Fruit fly (Drosophila melanogaster): ENCODE results near the gene CG13083.

CG13083 gene

dm6 chr2L:19537779-19538456 is 50.6 kb downstream of the CG13083 start, which contains the start of gene CG13082 (continued):
- TF ChIP-seq CG4424 (GFP tag; optimal IDR thresholded peaks at IDR 0.05) (peak; percentile 75), slp2 (GFP tag; optimal IDR thresholded peaks at IDR 0.05) (peak; percentile 40), CG2202 (tag; optimal IDR thresholded peaks at IDR 0.05) (peak; percentile 58), h (optimal IDR thresholded peaks at IDR 0.05) (no peak), unc-4 (GFP tag; IDR thresholded peaks at IDR 0.05; ENCODE audit: partially characterized antibody) (no peak), usp (GFP tag; optimal IDR thresholded peaks at IDR 0.05) (no peak), CG2712 (tag; optimal IDR thresholded peaks at IDR 0.05) (peak; percentile 83), CG14667 (GFP tag; IDR thresholded peaks at IDR 0.05) (no peak), chm (GFP tag; IDR thresholded peaks at IDR 0.05) (no peak), br (optimal IDR thresholded peaks at IDR 0.05) (no peak), Kr (GFP tag; optimal IDR thresholded peaks at IDR 0.05) (no peak), Doc2 (GFP tag; IDR thresholded peaks at IDR 0.05) (no peak), Sry-δ (GFP tag; optimal IDR thresholded peaks at IDR 0.05) (no peak), run (tag; optimal IDR thresholded peaks at IDR 0.05) (no peak), ase (GFP tag; IDR thresholded peaks at IDR 0.05) (no peak), CG3726 (GFP tag; IDR thresholded peaks at IDR 0.05) (no peak), Optix (GFP tag; IDR thresholded peaks at IDR 0.05) (peak; percentile 24; the same call in 1 of the 3 replicates), Jarid2 (GFP tag; optimal IDR thresholded peaks at IDR 0.05) (peak; percentile 20), HHEX (GFP tag; optimal IDR thresholded peaks at IDR 0.05) (no peak), CG11085 (GFP tag; IDR thresholded peaks at IDR 0.05) (no peak), CG18476 (GFP tag; optimal IDR thresholded peaks at IDR 0.05) (no peak), CG17912 (GFP tag; optimal IDR thresholded peaks at IDR 0.05) (no peak), sug (tag; optimal IDR thresholded peaks at IDR 0.05) (no peak), CG18011 (GFP tag; optimal IDR thresholded peaks at IDR 0.05) (no peak), hkb (optimal IDR thresholded peaks at IDR 0.05) (no peak), hkb (GFP tag; IDR thresholded peaks at IDR 0.05) (no peak), CG15011 (GFP tag; optimal IDR thresholded peaks at IDR 0.05) (no peak), Lhr (GFP tag; optimal IDR thresholded peaks at IDR 0.05) (peak; percentile 44), Xrp1 (GFP tag; IDR thresholded peaks at IDR 0.05) (peak; percentile 81), tx (GFP tag; optimal IDR thresholded peaks at IDR 0.05) (peak; percentile 23), cg (GFP tag; optimal IDR thresholded peaks at IDR 0.05) (no peak), row (GFP tag; IDR thresholded peaks at IDR 0.05) (peak; percentile 61), sc (optimal IDR thresholded peaks at IDR 0.05) (no peak), sc (GFP tag; optimal IDR thresholded peaks at IDR 0.05) (peak; percentile 61), eve (GFP tag; optimal IDR thresholded peaks at IDR 0.05) (no peak), yki (optimal IDR thresholded peaks at IDR 0.05) (no peak), pzg (GFP tag; optimal IDR thresholded peaks at IDR 0.05) (no peak), tll (GFP tag; optimal IDR thresholded peaks at IDR 0.05) (no peak), CG9876 (GFP tag; optimal IDR thresholded peaks at IDR 0.05) (no peak), CG4328 (GFP tag; optimal IDR thresholded peaks at IDR 0.05) (no peak), CG3838 (GFP tag; optimal IDR thresholded peaks at IDR 0.05) (no peak), ash1 (GFP tag; optimal IDR thresholded peaks at IDR 0.05) (no peak), Ravus (GFP tag; IDR thresholded peaks at IDR 0.05) (no peak), Dbx (GFP tag; IDR thresholded peaks at IDR 0.05) (no peak), CG1792 (GFP tag; optimal IDR thresholded peaks at IDR 0.05) (no peak), Atf-2 (GFP tag; optimal IDR thresholded peaks at IDR 0.05) (peak; percentile 41), CG30431 (GFP tag; optimal IDR thresholded peaks at IDR 0.05) (peak; percentile 27), lbe (GFP tag; optimal IDR thresholded peaks at IDR 0.05) (peak; percentile 62), CG11456 (GFP tag; IDR thresholded peaks at IDR 0.05) (no peak), Taf1 (GFP tag; IDR thresholded peaks at IDR 0.05) (no peak), sqz (GFP tag; optimal IDR thresholded peaks at IDR 0.05) (peak; percentile 18), CG4854 (GFP tag; optimal IDR thresholded peaks at IDR 0.05) (no peak), NFAT (GFP tag; IDR thresholded peaks at IDR 0.05) (no peak; the same call in 1 of the 2 replicates)

Data from whole organism, embryonic.